Fruit fly (Drosophila melanogaster) whole organism, embryonic: Measurements from ENCODE around the gene CG2962.

Experiments
- Awh ChIP-seq: fragments of 200-800 bp; sonication (Bioruptor generic); IDR thresholded peaks from 2 replicates; pipeline ENCODE4, ENCODE4 v1.3.6; 2022; ENCODE audit warnings: missing biosample characterization, missing genetic modification characterization
- CG10462 ChIP-seq: fragments of 200-800 bp; sonication (Bioruptor generic); optimal IDR thresholded peaks from 2 replicates; lab custom pipeline; 2016; ENCODE audit warnings: missing biosample characterization, missing genetic modification characterization
- CG10565 ChIP-seq: fragments of 200-800 bp; sonication (Bioruptor generic); optimal IDR thresholded peaks from 3 replicates; lab custom pipeline; 2016; ENCODE audit warnings: missing biosample characterization, mild to moderate bottlenecking, missing genetic modification characterization
- CG11398 ChIP-seq: fragments of 200-800 bp; sonication (Bioruptor generic); optimal IDR thresholded peaks from 2 replicates; lab custom pipeline; 2016; ENCODE audit warnings: missing biosample characterization, missing genetic modification characterization
- CG12236 ChIP-seq: fragments of 200-800 bp; sonication (Bioruptor generic); optimal IDR thresholded peaks from 2 replicates; lab custom pipeline; 2016; ENCODE audit warnings: missing biosample characterization, missing genetic modification characterization
- CG14860 ChIP-seq: fragments of 200-800 bp; sonication (Bioruptor generic); IDR thresholded peaks from 3 replicates; pipeline ENCODE4 v1.3.6; 2022; ENCODE audit warnings: missing biosample characterization, missing genetic modification characterization; ENCODE audit not compliant: partially characterized antibody
- CG1792 ChIP-seq: fragments of 200-800 bp; sonication (Bioruptor generic); optimal IDR thresholded peaks from 2 replicates; lab custom pipeline; 2016; ENCODE audit warnings: missing biosample characterization, missing genetic modification characterization
- CG2678 ChIP-seq: fragments of 200-800 bp; sonication (Bioruptor generic); optimal IDR thresholded peaks from 3 replicates; lab custom pipeline; 2019; ENCODE audit warnings: missing biosample characterization, mild to moderate bottlenecking, missing genetic modification characterization, moderate library complexity
- CG30431 ChIP-seq: fragments of 200-800 bp; sonication (Bioruptor generic); optimal IDR thresholded peaks from 2 replicates; lab custom pipeline; 2017; ENCODE audit warnings: missing biosample characterization, missing genetic modification characterization
- CG3838 ChIP-seq: fragments of 200-800 bp; sonication (Bioruptor generic); optimal IDR thresholded peaks from 3 replicates; lab custom pipeline; 2016; ENCODE audit warnings: missing biosample characterization, missing genetic modification characterization
- CG4707 ChIP-seq: fragments of 200-800 bp; sonication (Bioruptor generic); optimal IDR thresholded peaks from 2 replicates; lab custom pipeline; 2018; ENCODE audit warnings: missing biosample characterization, mild to moderate bottlenecking, missing genetic modification characterization, moderate library complexity
- CG6175 ChIP-seq: fragments of 200-800 bp; sonication (Bioruptor generic); IDR thresholded peaks from 3 replicates; pipeline ENCODE4 v1.3.6; 2022; ENCODE audit warnings: missing biosample characterization, missing genetic modification characterization
- CG6654 ChIP-seq: fragments of 200-800 bp; sonication (Bioruptor generic); optimal IDR thresholded peaks from 2 replicates; lab custom pipeline; 2017; ENCODE audit warnings: missing biosample characterization, mild to moderate bottlenecking, missing genetic modification characterization
- CG6791 ChIP-seq: fragments of 200-800 bp; sonication (Bioruptor generic); IDR thresholded peaks from 3 replicates; pipeline ENCODE4 v1.3.6; 2022; ENCODE audit warnings: missing biosample characterization, missing genetic modification characterization; ENCODE audit not compliant: partially characterized antibody
- CG7987 ChIP-seq: fragments of 200-800 bp; sonication (Bioruptor generic); optimal IDR thresholded peaks from 2 replicates; lab custom pipeline; 2018; ENCODE audit warnings: missing biosample characterization, mild to moderate bottlenecking, missing genetic modification characterization, moderate library complexity
- CG8089 ChIP-seq: fragments of 200-800 bp; sonication (Bioruptor generic); optimal IDR thresholded peaks from 3 replicates; lab custom pipeline; 2016; ENCODE audit warnings: missing biosample characterization, missing genetic modification characterization
- CG8944 ChIP-seq: fragments of 200-800 bp; sonication (Bioruptor generic); optimal IDR thresholded peaks from 3 replicates; lab custom pipeline; 2016; ENCODE audit warnings: missing biosample characterization, missing genetic modification characterization
- CG9437 ChIP-seq: fragments of 200-800 bp; sonication (Bioruptor generic); optimal IDR thresholded peaks from 2 replicates; lab custom pipeline; 2018; ENCODE audit warnings: missing biosample characterization, mild to moderate bottlenecking, missing genetic modification characterization
- CrebB ChIP-seq: fragments of 200-800 bp; sonication (Bioruptor generic); optimal IDR thresholded peaks from 3 replicates; lab custom pipeline; 2018; ENCODE audit warnings: missing biosample characterization, mild to moderate bottlenecking, missing genetic modification characterization
- Dbx ChIP-seq: fragments of 200-800 bp; sonication (Bioruptor generic); IDR thresholded peaks from 3 replicates; pipeline ENCODE4 v1.3.6; 2022; ENCODE audit warnings: missing biosample characterization, missing genetic modification characterization
- Dek ChIP-seq: fragments of 200-800 bp; sonication (Bioruptor generic); optimal IDR thresholded peaks from 3 replicates; lab custom pipeline; 2019; ENCODE audit warnings: missing biosample characterization, mild to moderate bottlenecking, missing genetic modification characterization, moderate library complexity
- Doc2 ChIP-seq: fragments of 200-800 bp; sonication (Bioruptor generic); IDR thresholded peaks from 2 replicates; pipeline ENCODE4 v1.3.6; 2022; ENCODE audit warnings: missing biosample characterization, missing genetic modification characterization
- ERR ChIP-seq: fragments of 200-800 bp; sonication (Bioruptor generic); optimal IDR thresholded peaks from 2 replicates; lab custom pipeline; 2016; ENCODE audit warnings: missing biosample characterization, missing genetic modification characterization
- Hey ChIP-seq: fragments of 200-800 bp; sonication (Bioruptor generic); optimal IDR thresholded peaks from 3 replicates; lab custom pipeline; 2018; ENCODE audit warnings: missing biosample characterization, mild to moderate bottlenecking, missing genetic modification characterization
- Hmr ChIP-seq: fragments of 200-800 bp; sonication (Bioruptor generic); optimal IDR thresholded peaks from 3 replicates; lab custom pipeline; 2017; ENCODE audit warnings: mild to moderate bottlenecking, missing biosample characterization, missing genetic modification reagents, missing genetic modification characterization
- Hr51 ChIP-seq, 2 experiments: fragments of 200-800 bp; sonication (Bioruptor generic); optimal IDR thresholded peaks; 2 replicates in 1 of 2; 3 replicates in 1 of 2; lab custom pipeline; 2016 to 2018; ENCODE audit warnings: missing biosample characterization in 2 of 2, missing genetic modification characterization in 2 of 2, mild to moderate bottlenecking in 1 of 2, moderate library complexity in 1 of 2
- Med ChIP-seq: fragments of 200-800 bp; sonication (Bioruptor generic); peaks from one replicate; lab custom pipeline; 2016; ENCODE audit warnings: missing biosample characterization, missing genetic modification characterization, mild to moderate bottlenecking, inconsistent platforms, moderate library complexity
- Mrtf ChIP-seq: fragments of 200-800 bp; sonication (Bioruptor generic); IDR thresholded peaks from 3 replicates; pipeline ENCODE4 v1.3.6; 2022; ENCODE audit warnings: missing biosample characterization, missing genetic modification characterization
- Pdp1 ChIP-seq, 2 experiments: fragments of 200-800 bp; sonication (Bioruptor generic); optimal IDR thresholded peaks; 3 replicates each; lab custom pipeline; 2016; ENCODE audit warnings: missing biosample characterization in 2 of 2, missing genetic modification characterization in 2 of 2, mild to moderate bottlenecking in 1 of 2, moderate library complexity in 1 of 2
- Rx ChIP-seq: fragments of 200-800 bp; sonication (Bioruptor generic); IDR thresholded peaks from 2 replicates; pipeline ENCODE4 v1.3.6; 2022; ENCODE audit warnings: missing biosample characterization, missing genetic modification characterization
- TFAM ChIP-seq: fragments of 200-800 bp; sonication (Bioruptor generic); optimal IDR thresholded peaks from 2 replicates; lab custom pipeline; 2017; ENCODE audit warnings: missing biosample characterization, missing genetic modification characterization, inconsistent platforms
- ac ChIP-seq: fragments of 200-800 bp; sonication (Bioruptor generic); optimal IDR thresholded peaks from 3 replicates; lab custom pipeline; 2017; ENCODE audit warnings: missing biosample characterization, mild to moderate bottlenecking, missing genetic modification characterization
- cato ChIP-seq: fragments of 200-800 bp; sonication (Bioruptor generic); optimal IDR thresholded peaks from 2 replicates; lab custom pipeline; 2016; ENCODE audit warnings: missing biosample characterization, missing genetic modification characterization, borderline replicate concordance
- crol ChIP-seq: fragments of 200-800 bp; sonication (Bioruptor generic); IDR thresholded peaks from 2 replicates; pipeline ENCODE4 v1.3.6; 2022; ENCODE audit warnings: missing biosample characterization, missing genetic modification characterization
- dmrt99B ChIP-seq: fragments of 200-800 bp; sonication (Bioruptor generic); optimal IDR thresholded peaks from 2 replicates; lab custom pipeline; 2018; ENCODE audit warnings: missing biosample characterization, mild to moderate bottlenecking, missing genetic modification characterization, moderate library complexity
- eve ChIP-seq, 2 experiments: fragments of >200 bp; optimal IDR thresholded peaks; 2 replicates each; lab custom pipeline; 2017; ENCODE audit warnings: missing biosample characterization in 2 of 2, missing genetic modification characterization in 2 of 2
- gsb ChIP-seq: fragments of 200-800 bp; sonication (Bioruptor generic); IDR thresholded peaks from 2 replicates; pipeline ENCODE4 v1.3.6; 2022; ENCODE audit warnings: missing biosample characterization, missing genetic modification characterization
- inv ChIP-seq: fragments of 200-800 bp; sonication (Bioruptor generic); IDR thresholded peaks from 2 replicates; pipeline ENCODE4 v1.3.6; 2022; ENCODE audit warnings: missing biosample characterization, missing genetic modification characterization; ENCODE audit not compliant: partially characterized antibody
- pan ChIP-seq, 4 experiments: fragments of >200 bp in 3 of 4; fragments of 200-800 bp in 1 of 4; sonication (Bioruptor generic) in 1 of 4; optimal IDR thresholded peaks in 3 of 4; IDR thresholded peaks in 1 of 4; 2 replicates each; pipeline versions ENCODE4 v1.3.6 to Lab custom; 2017 to 2022; ENCODE audit warnings: missing biosample characterization in 2 of 4, missing genetic modification characterization in 2 of 4, mixed read lengths in 1 of 4
- run ChIP-seq: fragments of 200-800 bp; sonication (Bioruptor generic); optimal IDR thresholded peaks from 3 replicates; lab custom pipeline; 2018; ENCODE audit warnings: missing biosample characterization, mild to moderate bottlenecking, missing genetic modification characterization
- sd ChIP-seq: fragments of 200-800 bp; sonication (Bioruptor generic); optimal IDR thresholded peaks from 3 replicates; lab custom pipeline; 2018; ENCODE audit warnings: missing biosample characterization, mild to moderate bottlenecking, missing genetic modification characterization, moderate library complexity
- seq ChIP-seq: fragments of 200-800 bp; sonication (Bioruptor generic); IDR thresholded peaks from 2 replicates; pipeline ENCODE4 v1.3.6; 2022; ENCODE audit warnings: missing biosample characterization, missing genetic modification characterization
- slbo ChIP-seq: fragments of 200-800 bp; sonication (Bioruptor generic); IDR thresholded peaks from 2 replicates; pipeline ENCODE4 v1.3.6; 2022; ENCODE audit warnings: missing biosample characterization, missing genetic modification characterization
- sna ChIP-seq: fragments of 200-800 bp; sonication (Bioruptor generic); IDR thresholded peaks from 2 replicates; pipeline ENCODE4 v1.3.6; 2022; ENCODE audit warnings: missing biosample characterization, missing genetic modification characterization; ENCODE audit not compliant: partially characterized antibody
- unc-4 ChIP-seq: fragments of 200-800 bp; sonication (Bioruptor generic); IDR thresholded peaks from 2 replicates; pipeline ENCODE4 v1.3.6; 2022; ENCODE audit warnings: missing biosample characterization, missing genetic modification characterization; ENCODE audit not compliant: partially characterized antibody
- vvl ChIP-seq: fragments of 200-800 bp; sonication (Bioruptor generic); IDR thresholded peaks from 2 replicates; pipeline ENCODE4 v1.3.6; 2022; ENCODE audit warnings: missing biosample characterization, missing genetic modification characterization
- yki ChIP-seq: fragments of >200 bp; optimal IDR thresholded peaks from 3 replicates; lab custom pipeline; 2018
- zfh2 ChIP-seq: fragments of 200-800 bp; sonication (Bioruptor generic); optimal IDR thresholded peaks from 2 replicates; lab custom pipeline; 2016; ENCODE audit warnings: missing biosample characterization, missing genetic modification characterization

CG2962 gene

dm6 chrX:10241919-10242318, 25.5 kb upstream of the CG2962 start (continued):
- TF ChIP-seq CG14860 (GFP tag; lab: Robert Waterston, UW) = no peak
- TF ChIP-seq, all 482 proteins: peak for 16

DNA sequence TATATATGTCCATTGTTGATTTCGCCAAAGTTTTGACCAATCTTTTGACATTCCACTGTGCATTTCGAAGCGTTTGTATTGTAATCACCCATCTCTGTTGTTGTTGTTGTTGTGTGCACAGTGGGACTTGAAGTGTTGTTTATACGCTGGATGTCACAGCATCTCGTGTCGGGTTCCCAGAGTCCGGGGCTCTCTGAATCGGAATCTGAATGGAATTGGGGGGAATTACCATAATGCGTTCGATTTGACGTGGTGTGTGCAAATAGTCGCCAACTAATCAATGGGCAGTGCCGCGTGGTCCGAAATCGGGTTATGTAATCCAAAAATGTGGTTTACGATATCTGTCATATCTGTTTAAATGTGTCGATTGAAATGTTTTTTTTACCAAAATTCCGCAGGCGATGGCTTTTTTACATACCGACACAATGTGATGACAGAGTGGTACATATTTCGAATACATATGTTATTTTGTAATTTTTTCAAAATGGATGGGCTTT, 17.6 kb upstream of the CG2962 start:
- TF ChIP-seq Dek (tag; lab: Kevin White, UChicago) = no peak
- no peak for TF ChIP-seq seq (GFP tag; lab: Robert Waterston, UW)
- no peak for TF ChIP-seq sna (GFP tag; lab: Robert Waterston, UW)
- peak; percentile 64 for TF ChIP-seq CG4707
- peak in 1 of 2 experiments; percentile 0 for TF ChIP-seq Hr51 (GFP tag; optimal IDR thresholded peaks at IDR 0.05; lab: Kevin White, UChicago)
- TF ChIP-seq ac (GFP tag; lab: Kevin White, UChicago) = no peak
- TF ChIP-seq CG8089 (GFP tag; lab: Kevin White, UChicago) = no peak
- no peak for TF ChIP-seq cato (GFP tag; lab: Kevin White, UChicago)
- TF ChIP-seq zfh2 (GFP tag; lab: Kevin White, UChicago) = no peak
- TF ChIP-seq CG9437 (GFP tag; lab: Kevin White, UChicago) = no peak
- TF ChIP-seq Doc2 (GFP tag; lab: Robert Waterston, UW) = no peak
- TF ChIP-seq gsb = no peak
- TF ChIP-seq TFAM (GFP tag; lab: Kevin White, UChicago) = no peak
- TF ChIP-seq Dbx = no peak
- TF ChIP-seq Pdp1 (GFP tag; optimal IDR thresholded peaks at IDR 0.05; lab: Kevin White, UChicago) = peak in 1 of 2 experiments; percentile 72
- TF ChIP-seq crol (GFP tag; lab: Robert Waterston, UW) = no peak
- no peak for TF ChIP-seq slbo
- 0 out of 2 replicates have a peak, but pooled peaks have one; percentile 23 for TF ChIP-seq Awh (GFP tag; lab: Robert Waterston, UW)
- no peak for TF ChIP-seq CG10565 (GFP tag; lab: Kevin White, UChicago)
- no peak for TF ChIP-seq CG6175
- TF ChIP-seq sd (tag; lab: Kevin White, UChicago) = peak; percentile 60
- TF ChIP-seq pan (optimal IDR thresholded peaks at IDR 0.05; lab: Kevin White, UChicago) = no peak
- TF ChIP-seq pan (GFP tag; optimal IDR thresholded peaks at IDR 0.05 in 1 of 2, IDR thresholded peaks at IDR 0.05 in 1 of 2) = no peak
- no peak for TF ChIP-seq CG30431 (GFP tag; lab: Kevin White, UChicago)
- TF ChIP-seq CG12236 (GFP tag; lab: Kevin White, UChicago) = no peak
- no peak for TF ChIP-seq yki (lab: Kevin White, UChicago)
- TF ChIP-seq unc-4 (GFP tag; lab: Robert Waterston, UW) = no peak
- TF ChIP-seq inv (GFP tag; lab: Robert Waterston, UW) = no peak
- TF ChIP-seq CG11398 = no peak
- TF ChIP-seq CG8944 (GFP tag; lab: Kevin White, UChicago) = no peak
- TF ChIP-seq CG7987 (GFP tag; lab: Kevin White, UChicago) = no peak
- TF ChIP-seq Rx (GFP tag; lab: Robert Waterston, UW) = no peak
- TF ChIP-seq CG2678 = no peak
- no peak for TF ChIP-seq CG1792 (GFP tag; lab: Kevin White, UChicago)
- TF ChIP-seq vvl (GFP tag; lab: Robert Waterston, UW) = peak; percentile 38; the same call in 1 of the 2 replicates
- TF ChIP-seq ERR (GFP tag; lab: Kevin White, UChicago) = no peak
- TF ChIP-seq eve (GFP tag; optimal IDR thresholded peaks at IDR 0.05; lab: Kevin White, UChicago) = no peak
- peak; percentile 22 for TF ChIP-seq dmrt99B (tag; lab: Kevin White, UChicago)
- TF ChIP-seq Med (GFP tag; lab: Kevin White, UChicago) = peak; percentile 4
- TF ChIP-seq CG10462 (GFP tag; lab: Kevin White, UChicago) = no peak
- TF ChIP-seq CrebB (tag; lab: Kevin White, UChicago) = no peak
- TF ChIP-seq CG3838 (GFP tag; lab: Kevin White, UChicago) = no peak
- no peak for TF ChIP-seq CG6654 (GFP tag; lab: Kevin White, UChicago)
- TF ChIP-seq CG6791 (GFP tag; lab: Robert Waterston, UW) = no peak
- no peak for TF ChIP-seq run (tag; lab: Kevin White, UChicago)
- no peak for TF ChIP-seq Hmr (GFP tag; lab: Kevin White, UChicago)
- no peak for TF ChIP-seq Hey (tag; lab: Kevin White, UChicago)
- no peak for TF ChIP-seq Mrtf (GFP tag; lab: Robert Waterston, UW)
